Fruit fly (Drosophila melanogaster) ovary, adult (tissue): Measurements from ENCODE around the gene Urm1.

ENCODE experiments used
- CG17801 ChIP-seq: fragments of 200-800 bp; optimal IDR thresholded peaks from 2 replicates; lab custom pipeline; 2019; ENCODE audit warnings: missing biosample characterization, mild to moderate bottlenecking, missing genetic modification characterization, moderate library complexity; ENCODE audit not compliant: partially characterized antibody

The Urm1 gene

DNA sequence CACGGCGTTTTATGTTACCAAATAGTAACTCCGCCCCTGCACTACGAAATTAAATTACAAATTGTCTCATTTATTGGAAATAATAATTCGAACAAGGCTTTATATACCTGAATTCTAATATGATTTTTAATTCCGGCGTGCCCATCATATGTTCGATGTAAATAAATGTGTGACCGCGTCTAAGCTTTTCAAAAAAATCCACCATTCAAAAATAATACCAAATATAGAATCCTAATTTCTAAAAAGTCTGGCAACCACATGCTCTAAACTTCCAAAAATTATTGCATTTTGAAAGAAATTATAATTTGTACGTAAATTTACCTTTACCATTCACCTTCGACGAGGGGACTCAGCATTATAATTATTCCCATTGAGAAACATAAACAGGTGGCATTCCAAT is at the start of gene Urm1:
TSS of gene Urm1 (minus strand) at position 150 of the 400 bp plus-strand sequence.
- no peak for TF ChIP-seq CG17801 (GFP tag; lab: Kevin White, UChicago)

DNA sequence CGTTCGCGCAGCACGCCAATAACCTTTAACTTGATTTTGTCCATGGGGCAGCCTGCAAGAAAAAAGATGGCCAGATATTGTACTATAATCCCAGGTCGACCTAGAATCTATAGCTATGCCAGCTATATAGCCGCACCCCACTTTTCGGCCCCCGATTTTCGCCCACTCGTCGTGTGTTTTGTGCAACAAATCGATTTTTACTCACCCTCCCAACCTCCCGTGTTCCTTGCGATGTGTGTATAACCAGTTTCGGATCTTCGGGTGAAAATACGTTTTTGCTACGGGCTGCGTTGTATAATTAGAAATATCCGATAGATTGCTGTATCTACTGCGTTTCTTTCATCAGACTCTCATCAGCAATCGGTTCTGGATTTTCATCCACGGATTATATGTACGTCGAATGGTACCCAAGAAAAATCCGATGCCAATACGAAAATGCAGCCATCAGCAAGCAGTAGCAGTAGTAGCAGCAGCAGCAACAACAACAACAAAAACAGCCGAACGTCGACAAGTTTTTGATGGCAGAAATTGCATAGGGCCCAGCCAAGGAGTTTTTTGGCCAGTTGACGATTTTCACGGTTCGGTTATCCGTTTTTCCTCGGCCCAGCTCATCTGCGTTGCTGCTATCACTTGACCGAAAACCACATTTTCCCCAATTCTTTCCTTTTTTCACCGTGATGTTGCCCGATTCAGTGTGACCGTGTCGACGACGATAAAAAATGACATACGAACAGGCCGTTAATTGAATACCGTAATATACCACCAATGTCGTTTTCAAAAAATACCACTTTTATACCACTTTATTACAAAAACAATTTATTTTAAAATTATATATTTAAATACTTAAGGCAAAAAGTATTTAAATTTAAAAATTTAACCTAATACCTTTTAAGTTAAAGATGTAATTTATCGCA is 14.1 kb upstream of the Urm1 start, which contains the start of gene CG7492:
TSS of gene CG7492 (minus strand) at position 705 of the 914 bp plus-strand sequence.
- no peak for TF ChIP-seq CG17801 (GFP tag; lab: Kevin White, UChicago)

DNA sequence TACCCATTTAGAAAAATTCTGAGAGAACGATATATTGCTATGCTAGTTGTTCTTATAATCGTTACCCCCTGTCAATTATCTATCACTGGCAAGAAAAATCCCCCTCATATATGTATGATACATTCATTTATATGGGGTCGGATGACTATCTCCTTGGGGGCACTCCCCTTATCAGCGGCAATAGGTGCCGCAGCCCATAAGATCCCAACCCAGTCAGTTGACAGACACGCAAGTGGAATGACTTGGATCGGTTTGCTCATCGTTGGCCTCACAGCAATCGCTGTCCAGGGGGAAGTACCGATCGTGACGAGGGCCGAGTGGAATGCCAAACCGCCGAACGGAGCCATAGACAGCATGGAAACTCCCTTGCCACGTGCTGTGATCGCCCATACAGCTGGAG is 10.7 kb upstream of the Urm1 start, which contains the start of gene PGRP-SD:
TSS of gene PGRP-SD (plus strand) at position 213 of the 400 bp plus-strand sequence.
- TF ChIP-seq CG17801 (GFP tag; lab: Kevin White, UChicago) = no peak

DNA sequence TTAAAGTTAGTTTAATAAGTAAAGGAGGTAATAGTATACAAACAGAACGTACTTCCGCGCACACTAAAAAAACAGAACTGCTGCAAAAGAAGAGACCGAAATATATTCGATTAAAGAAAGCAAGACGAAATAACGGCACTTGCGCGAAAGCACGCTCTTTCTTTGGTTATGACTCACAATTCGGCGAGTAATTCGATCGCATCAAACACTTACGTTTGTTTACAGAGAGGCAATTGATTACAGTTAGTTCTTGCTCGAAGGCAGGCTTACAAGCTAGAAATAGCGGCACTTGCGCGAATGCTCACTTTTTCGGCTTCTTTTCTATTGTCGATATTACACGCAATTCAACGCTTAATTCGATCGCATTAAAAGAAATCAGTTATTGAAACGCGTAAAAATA is 10.0 kb upstream of the Urm1 start, which contains the start of gene CG32373:
TSS of gene CG32373 (plus strand) at position 301 of the 400 bp plus-strand sequence.
- no peak for TF ChIP-seq CG17801 (GFP tag; lab: Kevin White, UChicago)

DNA sequence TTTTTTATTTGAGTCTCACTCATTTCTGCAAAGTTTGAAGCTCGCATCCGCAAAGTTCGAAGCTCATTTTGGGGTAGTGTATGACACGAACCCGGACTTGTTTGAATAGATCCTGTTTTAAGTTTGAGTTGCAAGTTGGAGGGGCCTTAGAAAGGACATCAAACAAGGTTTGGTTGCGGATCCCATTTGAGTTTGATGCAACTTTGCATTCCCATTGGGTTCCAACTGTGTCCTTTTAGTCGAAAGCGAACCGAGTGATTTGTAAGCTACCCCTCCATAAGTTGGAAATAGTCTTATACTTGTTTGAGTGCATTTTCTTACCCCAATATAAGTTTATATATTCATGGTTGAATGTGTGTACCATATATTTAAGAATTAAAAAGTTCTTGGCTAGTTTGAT is 3.3 kb upstream of the Urm1 start:
- no peak for TF ChIP-seq CG17801 (GFP tag; lab: Kevin White, UChicago)

DNA sequence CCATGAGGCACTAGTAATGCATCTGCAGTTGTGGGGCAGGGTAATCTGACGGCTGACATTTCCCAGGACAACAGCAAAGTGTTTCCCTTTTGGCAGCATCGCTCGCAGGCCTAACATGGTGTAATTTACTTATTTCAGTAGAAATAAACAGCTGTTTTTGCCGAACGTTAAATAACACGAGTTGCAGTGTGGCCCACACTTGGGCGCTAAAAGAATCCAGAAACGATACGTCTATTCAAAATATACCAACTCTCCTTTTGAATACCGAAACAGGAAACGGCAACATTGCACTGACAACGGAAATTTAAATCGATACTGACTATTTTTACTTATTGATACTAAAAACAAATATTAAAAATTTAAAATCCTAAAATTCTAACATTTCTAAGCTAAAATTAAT is 1.2 kb upstream of the Urm1 start, which contains the start of gene CG7506:
TSS of gene CG7506 (minus strand) at position 182 of the 400 bp plus-strand sequence.
- peak; percentile 21 for TF ChIP-seq CG17801 (GFP tag; lab: Kevin White, UChicago)

DNA sequence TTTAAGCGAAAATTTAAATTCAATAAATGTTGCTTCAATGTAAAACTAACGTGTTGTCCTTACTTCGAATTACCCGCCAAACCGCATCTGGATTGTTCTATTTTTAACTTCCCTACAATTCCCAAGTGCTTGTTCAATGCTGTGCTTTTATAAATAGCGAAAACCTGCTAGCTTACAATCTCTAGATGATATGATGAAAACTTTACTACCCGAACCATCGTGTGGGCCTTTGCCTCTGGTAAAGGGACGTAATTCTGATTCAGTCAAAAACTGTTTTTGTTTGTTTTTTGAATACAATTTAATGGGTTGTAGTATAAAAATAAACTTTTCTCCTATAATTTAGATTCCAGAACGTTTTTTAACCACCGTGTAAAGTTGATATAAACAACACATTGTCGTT is 713 bp downstream of the Urm1 start:
- TF ChIP-seq CG17801 (GFP tag; lab: Kevin White, UChicago) = no peak

DNA sequence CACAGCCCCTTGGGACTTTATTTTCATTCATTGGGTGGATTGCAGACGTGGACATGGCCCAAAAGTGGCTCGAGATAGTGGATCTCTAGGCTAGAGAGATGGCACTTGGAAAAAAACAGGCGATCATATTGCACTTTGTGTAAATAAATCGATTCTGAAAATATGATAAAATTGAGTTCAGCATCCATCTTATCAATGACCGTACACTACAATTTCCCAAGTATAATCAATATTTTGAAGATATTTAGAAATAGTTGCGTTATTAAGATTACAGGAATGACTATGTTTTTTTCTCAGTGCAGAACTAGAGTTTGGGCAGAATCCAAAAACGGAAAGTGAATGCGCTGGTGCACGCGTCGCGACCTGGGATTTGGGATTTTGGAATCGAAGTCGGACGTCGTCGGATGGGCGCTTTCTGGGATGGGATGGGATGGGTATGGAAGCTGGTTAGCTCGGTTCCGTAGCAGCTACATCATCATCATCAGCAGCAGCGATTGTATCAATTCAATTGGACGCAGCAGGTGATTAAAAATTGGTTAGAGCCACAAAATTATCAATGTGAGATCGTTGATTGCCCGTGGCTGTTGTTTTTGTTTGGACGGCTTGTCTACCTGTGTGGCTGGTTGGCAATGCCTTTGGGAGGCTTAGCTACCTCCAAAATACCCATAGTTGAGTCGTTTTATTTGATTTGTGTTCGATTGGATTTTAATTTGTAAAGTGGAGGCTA is 5.3 kb downstream of the Urm1 start:
- TF ChIP-seq CG17801 (GFP tag; lab: Kevin White, UChicago) = no peak

DNA sequence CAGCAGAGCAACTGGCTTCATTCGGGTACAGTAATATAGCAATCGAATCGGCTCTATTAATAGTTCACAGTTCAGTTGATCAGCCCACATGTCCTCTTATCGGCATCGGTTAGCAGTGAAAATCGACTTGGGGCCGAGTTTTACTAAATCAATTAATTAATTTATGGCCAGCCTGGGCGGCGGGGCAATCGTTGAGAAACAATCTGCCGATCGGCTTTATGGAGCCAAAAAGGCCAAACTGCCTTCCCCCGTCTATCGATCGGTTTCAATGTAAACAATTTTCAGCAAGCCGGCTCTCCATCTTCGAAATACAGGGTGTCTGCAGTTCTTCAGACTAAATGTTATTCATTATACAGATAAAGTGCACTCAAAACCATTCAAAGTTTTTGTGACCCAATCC is 6.6 kb downstream of the Urm1 start:
- no peak for TF ChIP-seq CG17801 (GFP tag; lab: Kevin White, UChicago)

DNA sequence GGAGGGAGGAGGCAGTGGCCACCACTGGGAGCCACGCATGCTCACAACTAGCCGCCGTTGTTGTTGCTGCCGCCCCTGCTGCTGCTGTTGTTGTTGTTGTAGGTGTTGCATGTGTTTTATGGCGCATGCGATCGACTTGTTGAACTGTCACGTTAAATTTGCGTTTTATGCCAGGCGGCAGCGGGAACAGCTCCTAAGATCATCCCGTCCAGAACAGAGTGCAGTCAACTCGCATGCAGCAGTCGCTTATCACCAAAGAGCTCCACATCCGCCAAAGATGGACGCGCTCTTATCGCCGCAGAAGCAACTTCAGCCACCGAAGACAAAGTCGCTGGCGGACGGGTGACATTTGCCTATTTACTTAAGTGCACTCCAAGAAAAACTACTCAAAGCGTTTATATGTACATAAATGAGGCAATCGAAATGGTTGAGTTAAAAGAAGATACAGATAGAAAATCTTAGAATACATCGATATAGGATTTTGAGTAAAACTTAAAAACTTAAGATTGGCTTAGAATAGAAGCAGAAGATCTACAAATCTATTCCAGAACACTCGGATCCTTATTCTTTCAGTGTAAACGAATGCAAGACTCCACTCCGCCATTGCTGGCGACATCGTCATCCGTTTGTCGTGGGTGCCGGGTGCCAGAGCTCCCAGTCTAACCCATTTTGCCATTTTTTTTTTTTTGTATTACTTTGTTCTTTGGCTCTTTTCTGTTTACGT is 7.5 kb downstream of the Urm1 start:
- TF ChIP-seq CG17801 (GFP tag; lab: Kevin White, UChicago) = no peak

DNA sequence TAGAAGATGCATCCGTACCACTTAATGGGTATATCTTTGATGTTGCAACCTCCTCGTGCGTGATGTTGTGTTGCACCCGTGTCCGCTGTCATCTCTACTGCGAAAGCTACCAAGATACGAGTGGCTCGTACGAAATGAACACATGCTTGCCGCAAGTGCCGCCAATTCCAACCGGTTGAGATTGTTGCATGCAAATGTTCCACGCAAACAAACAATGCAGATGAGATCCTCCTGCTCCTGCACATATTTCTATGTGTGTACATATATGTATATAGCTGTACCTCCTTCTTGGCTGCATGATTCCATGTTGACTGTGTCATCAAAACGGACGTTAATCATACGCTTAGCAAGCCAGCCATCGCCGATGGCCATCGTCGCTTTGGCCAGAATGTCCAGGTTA is 10.2 kb downstream of the Urm1 start:
- no peak for TF ChIP-seq CG17801 (GFP tag; lab: Kevin White, UChicago)

DNA sequence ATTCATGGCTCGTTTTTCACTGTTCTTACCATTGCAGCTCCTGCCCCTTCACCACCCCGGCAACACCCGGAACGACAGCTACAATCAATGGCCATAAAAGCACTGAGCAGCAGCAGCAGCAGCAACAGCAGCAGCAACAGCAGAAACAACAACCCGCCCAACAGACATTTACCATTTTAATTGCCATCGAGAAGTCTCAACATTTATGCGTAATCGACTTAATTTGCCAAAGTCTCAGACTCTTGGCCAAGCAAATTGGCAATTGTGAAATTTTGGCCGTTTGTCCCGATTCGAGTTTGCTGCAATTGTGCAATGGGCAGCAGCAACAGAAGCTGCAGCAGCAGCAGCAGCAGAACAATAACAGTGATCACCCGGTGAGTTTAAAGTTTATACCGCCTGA is 15.7 kb downstream of the Urm1 start:
- TF ChIP-seq CG17801 (GFP tag; lab: Kevin White, UChicago) = no peak

DNA sequence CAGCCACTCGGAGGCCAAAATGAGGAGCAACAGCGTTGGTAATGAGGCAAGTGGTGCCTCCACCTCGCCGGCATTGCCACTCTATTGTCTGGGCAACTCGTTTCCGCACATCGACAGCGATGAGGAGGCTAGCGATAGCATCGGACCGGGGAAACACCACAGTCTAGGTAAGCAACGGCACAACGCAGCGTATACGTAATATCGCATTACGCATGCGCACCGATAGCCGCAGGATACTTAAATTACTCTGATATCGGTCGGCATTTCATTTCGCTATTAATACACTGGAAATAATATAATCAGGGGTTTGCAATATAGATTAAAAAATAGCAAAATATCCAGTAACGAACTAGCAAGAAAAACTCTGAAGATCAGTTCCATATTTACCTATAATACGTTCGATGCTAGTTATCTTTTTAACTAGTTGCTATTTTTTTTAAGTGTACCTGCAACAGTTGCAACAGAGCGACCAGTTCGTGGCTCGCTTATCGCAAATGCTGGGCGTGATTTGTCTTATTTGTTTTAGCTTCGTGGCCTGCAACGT is 22.7 kb downstream of the Urm1 start:
- no peak for TF ChIP-seq CG17801 (GFP tag; lab: Kevin White, UChicago)

DNA sequence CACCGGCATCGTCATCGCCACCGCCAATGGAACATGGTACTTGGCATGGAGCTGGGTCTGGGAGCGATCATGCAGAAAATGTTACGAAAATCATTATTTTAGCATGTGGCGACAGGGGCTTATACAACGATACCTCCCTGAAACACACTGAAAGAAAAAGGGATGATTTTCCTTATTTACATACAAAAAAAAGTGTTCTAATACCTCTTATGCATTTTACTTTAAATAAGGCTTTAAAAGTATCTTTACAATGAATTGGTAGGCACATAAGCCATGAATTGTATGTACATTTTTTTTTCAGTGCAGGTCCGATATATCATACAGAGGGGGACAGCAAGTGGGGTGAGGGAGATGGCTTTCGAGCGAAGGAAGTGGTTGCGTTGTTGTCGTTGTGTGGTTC is 26.0 kb downstream of the Urm1 start:
- no peak for TF ChIP-seq CG17801 (GFP tag; lab: Kevin White, UChicago)
